Fruit fly (Drosophila melanogaster) whole organism, adult: ENCODE results near the gene Gycalpha99B.

Source experiments
- CG11617 ChIP-seq: fragments of 200-800 bp; sonication (Bioruptor generic); optimal IDR thresholded peaks from 2 replicates; lab custom pipeline; 2017; ENCODE audit warnings: mild to moderate bottlenecking, missing biosample characterization, missing genetic modification reagents, missing genetic modification characterization
- CG12768 ChIP-seq: fragments of 200-800 bp; sonication (Bioruptor generic); optimal IDR thresholded peaks from 2 replicates; lab custom pipeline; 2017; ENCODE audit warnings: missing biosample characterization, missing genetic modification characterization, mild to moderate bottlenecking, moderate library complexity, missing genetic modification reagents
- CG14711 ChIP-seq: fragments of 200-800 bp; sonication (Bioruptor generic); optimal IDR thresholded peaks from 2 replicates; lab custom pipeline; 2018; ENCODE audit warnings: missing biosample characterization, mild to moderate bottlenecking, missing genetic modification characterization, moderate library complexity
- CG1620 ChIP-seq: fragments of 200-800 bp; sonication (Bioruptor generic); optimal IDR thresholded peaks from 2 replicates; lab custom pipeline; 2016; ENCODE audit warnings: missing biosample characterization, missing genetic modification characterization
- CG33017 ChIP-seq: fragments of 200-800 bp; sonication (Bioruptor generic); optimal IDR thresholded peaks from 2 replicates; lab custom pipeline; 2018; ENCODE audit warnings: missing biosample characterization, mild to moderate bottlenecking, missing genetic modification characterization, moderate library complexity
- CG5204 ChIP-seq: fragments of 200-800 bp; sonication (Bioruptor generic); optimal IDR thresholded peaks from 2 replicates; lab custom pipeline; 2016; ENCODE audit warnings: missing biosample characterization, missing genetic modification characterization
- CG7045 ChIP-seq: fragments of 200-800 bp; sonication (Bioruptor generic); optimal IDR thresholded peaks from 2 replicates; lab custom pipeline; 2017; ENCODE audit warnings: missing biosample characterization, mild to moderate bottlenecking, missing genetic modification characterization
- CG7101 ChIP-seq: fragments of 200-800 bp; sonication (Bioruptor generic); optimal IDR thresholded peaks from 2 replicates; lab custom pipeline; 2018; ENCODE audit warnings: missing biosample characterization, mild to moderate bottlenecking, missing genetic modification characterization, moderate library complexity
- Clk ChIP-seq: fragments of 200-800 bp; sonication (Bioruptor generic); optimal IDR thresholded peaks from 2 replicates; lab custom pipeline; 2017; ENCODE audit warnings: missing biosample characterization, missing genetic modification characterization
- Crg-1 ChIP-seq: fragments of 200-800 bp; sonication (Bioruptor generic); optimal IDR thresholded peaks from 2 replicates; lab custom pipeline; 2016; ENCODE audit warnings: missing biosample characterization, missing genetic modification characterization
- Hr96 ChIP-seq: fragments of 200-800 bp; sonication (Bioruptor generic); optimal IDR thresholded peaks from 2 replicates; lab custom pipeline; 2016; ENCODE audit warnings: missing biosample characterization, missing genetic modification characterization
- Mnt ChIP-seq: fragments of 200-800 bp; sonication (Bioruptor generic); optimal IDR thresholded peaks from 2 replicates; lab custom pipeline; 2016; ENCODE audit warnings: missing biosample characterization, mild to moderate bottlenecking, missing genetic modification characterization
- bab1 ChIP-seq: fragments of 200-800 bp; sonication (Bioruptor generic); optimal IDR thresholded peaks from 3 replicates; lab custom pipeline; 2019; ENCODE audit warnings: missing biosample characterization, mild to moderate bottlenecking, missing genetic modification characterization, moderate library complexity
- cic ChIP-seq: fragments of 200-800 bp; sonication (Bioruptor generic); optimal IDR thresholded peaks from 2 replicates; lab custom pipeline; 2017; ENCODE audit warnings: missing biosample characterization, mild to moderate bottlenecking, missing genetic modification characterization, moderate library complexity
- cnc ChIP-seq, 2 experiments: fragments of >200 bp; optimal IDR thresholded peaks; 2 replicates each; lab custom pipeline; 2017
- kay ChIP-seq: fragments of 200-800 bp; sonication (Bioruptor generic); peaks from one replicate; lab custom pipeline; 2016; ENCODE audit warnings: missing biosample characterization, missing genetic modification characterization, borderline replicate concordance
- ovo ChIP-seq: fragments of 200-800 bp; sonication (Bioruptor generic); optimal IDR thresholded peaks from 2 replicates; lab custom pipeline; 2016; ENCODE audit warnings: missing biosample characterization, missing genetic modification characterization
- pad ChIP-seq: fragments of 200-800 bp; sonication (Bioruptor generic); optimal IDR thresholded peaks from 3 replicates; lab custom pipeline; 2017; ENCODE audit warnings: missing biosample characterization, missing genetic modification characterization, mild to moderate bottlenecking, moderate library complexity, missing genetic modification reagents
- tj ChIP-seq: fragments of 200-800 bp; sonication (Bioruptor generic); optimal IDR thresholded peaks from 3 replicates; lab custom pipeline; 2017; ENCODE audit warnings: missing biosample characterization, mild to moderate bottlenecking, missing genetic modification characterization, moderate library complexity
- toe ChIP-seq: fragments of 200-800 bp; sonication (Bioruptor generic); optimal IDR thresholded peaks from 2 replicates; lab custom pipeline; 2016; ENCODE audit warnings: missing biosample characterization, missing genetic modification characterization

Gycalpha99B gene

DNA sequence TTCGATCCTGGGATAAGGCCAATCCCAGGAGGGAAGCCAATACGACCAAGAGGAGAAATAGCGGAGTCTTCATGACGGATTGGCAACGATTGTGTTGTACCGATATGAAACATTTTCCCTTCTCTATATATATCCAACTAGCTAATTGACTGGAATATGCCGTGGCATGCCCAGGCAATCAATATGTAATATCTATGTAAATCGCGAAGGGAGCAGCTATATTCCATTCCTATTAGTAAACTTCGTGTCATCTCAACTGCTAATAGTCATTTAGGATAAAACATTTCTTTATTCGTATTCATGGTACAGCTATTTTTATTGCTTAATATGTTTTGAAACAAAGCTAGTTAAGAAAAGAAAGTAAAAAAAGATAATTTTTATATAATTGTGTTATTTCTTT is 33.0 kb downstream of the Gycalpha99B start, which contains the start of gene Dup99B:
TSS of gene Dup99B (minus strand) at position 101 of the 400 bp plus-strand sequence.
- TF ChIP-seq pad (GFP tag; lab: Kevin White, UChicago): no peak
- TF ChIP-seq CG7045 (GFP tag; lab: Kevin White, UChicago): no peak
- TF ChIP-seq cic (GFP tag; lab: Kevin White, UChicago): no peak
- TF ChIP-seq CG12768 (GFP tag; lab: Kevin White, UChicago): no peak
- no peak for TF ChIP-seq Crg-1 (GFP tag; lab: Kevin White, UChicago)
- TF ChIP-seq Mnt (GFP tag; lab: Kevin White, UChicago): no peak
- no peak for TF ChIP-seq CG5204
- TF ChIP-seq kay (GFP tag; lab: Kevin White, UChicago): no peak

- TF ChIP-seq CG33017 (no peak), CG5204 (no peak), Hr96 (no peak), Clk (no peak)
Observed at dm6 chr3R:29716043-29716781, 33.9 kb downstream of the Gycalpha99B start.

dm6 chr3R:29716782-29717317 is 34.5 kb downstream of the Gycalpha99B start, which contains the start of gene Obp99b:
TSS of gene Obp99b (minus strand) at chr3R:29716896.
- TF ChIP-seq Crg-1 (GFP tag; lab: Kevin White, UChicago) (no peak), toe (GFP tag; lab: Kevin White, UChicago) (peak; percentile 38), CG7045 (GFP tag; lab: Kevin White, UChicago) (peak; percentile 5), CG11617 (GFP tag; lab: Kevin White, UChicago) (no peak), kay (GFP tag; lab: Kevin White, UChicago) (no peak), cnc (optimal IDR thresholded peaks at IDR 0.05; lab: Kevin White, UChicago) (no peak), tj (peak; percentile 26), bab1 (GFP tag; lab: Kevin White, UChicago) (peak; percentile 28), ovo (GFP tag; lab: Kevin White, UChicago) (no peak), CG14711 (tag; lab: Kevin White, UChicago) (no peak), CG12768 (GFP tag; lab: Kevin White, UChicago) (no peak), cic (GFP tag; lab: Kevin White, UChicago) (no peak), Hr96 (peak; percentile 51), CG7101 (tag; lab: Kevin White, UChicago) (no peak), Mnt (GFP tag; lab: Kevin White, UChicago) (no peak), CG5204 (peak; percentile 25), Clk (no peak), pad (GFP tag; lab: Kevin White, UChicago) (no peak), CG1620 (peak; percentile 4), CG33017 (no peak)

DNA sequence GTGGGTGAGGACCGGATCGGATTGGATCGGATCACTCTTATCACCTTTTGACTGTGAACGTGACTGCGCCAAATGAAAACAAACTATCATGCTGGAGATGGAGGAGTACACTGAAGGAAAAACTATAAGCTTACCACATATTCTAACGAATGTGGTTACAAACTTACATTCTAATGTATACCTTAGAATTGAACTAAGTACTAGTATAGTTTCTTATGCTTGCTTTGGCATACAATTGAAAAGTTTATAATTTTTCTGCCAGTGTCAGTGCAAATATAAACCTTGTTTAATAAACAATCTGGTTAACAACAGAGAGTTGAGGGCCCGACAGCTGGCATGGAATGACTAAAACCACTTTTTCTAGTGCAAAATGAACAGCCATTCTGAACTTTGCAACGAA is 35.2 kb downstream of the Gycalpha99B start:
- TF ChIP-seq CG33017 (peak; percentile 80), CG5204 (no peak), Crg-1 (GFP tag; lab: Kevin White, UChicago) (no peak), bab1 (GFP tag; lab: Kevin White, UChicago) (no peak), tj (no peak), Clk (peak; percentile 38), Hr96 (peak; percentile 35), kay (GFP tag; lab: Kevin White, UChicago) (no peak), toe (GFP tag; lab: Kevin White, UChicago) (no peak), Mnt (GFP tag; lab: Kevin White, UChicago) (no peak), cnc (optimal IDR thresholded peaks at IDR 0.05; lab: Kevin White, UChicago) (no peak), CG11617 (GFP tag; lab: Kevin White, UChicago) (no peak), ovo (GFP tag; lab: Kevin White, UChicago) (no peak), CG7101 (tag; lab: Kevin White, UChicago) (peak; percentile 63), pad (GFP tag; lab: Kevin White, UChicago) (peak; percentile 9), cic (GFP tag; lab: Kevin White, UChicago) (peak; percentile 8), CG7045 (GFP tag; lab: Kevin White, UChicago) (peak; percentile 49), CG14711 (tag; lab: Kevin White, UChicago) (peak; percentile 61), CG1620 (no peak), CG12768 (GFP tag; lab: Kevin White, UChicago) (peak; percentile 57)

DNA sequence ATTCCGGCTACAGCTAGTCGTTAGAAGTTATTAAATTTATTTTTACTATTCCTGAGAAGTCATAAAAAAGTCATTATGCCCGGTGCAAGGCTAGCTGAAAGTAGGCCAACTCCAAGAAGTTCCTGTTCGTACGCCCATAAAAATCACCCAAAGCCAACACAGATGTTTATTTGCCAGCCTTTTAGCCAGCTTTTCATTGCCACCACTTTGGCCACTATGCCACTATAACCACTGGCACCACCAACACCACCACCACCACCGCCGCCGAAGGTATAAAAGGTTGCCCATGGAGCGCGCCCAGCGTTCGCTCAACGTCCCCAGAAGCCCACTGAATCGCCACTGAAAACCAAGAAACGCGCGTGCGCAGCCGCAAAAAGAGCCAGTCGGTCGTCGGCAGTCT is 36.1 kb downstream of the Gycalpha99B start, which contains the start of gene CG15506:
TSS of gene CG15506 (plus strand) at position 301 of the 400 bp plus-strand sequence.
- TF ChIP-seq Mnt (GFP tag; lab: Kevin White, UChicago) (no peak), Clk (no peak), Hr96 (no peak), toe (GFP tag; lab: Kevin White, UChicago) (no peak), tj (no peak), cic (GFP tag; lab: Kevin White, UChicago) (no peak), pad (GFP tag; lab: Kevin White, UChicago) (no peak), CG33017 (no peak), CG11617 (GFP tag; lab: Kevin White, UChicago) (no peak), CG5204 (no peak), bab1 (GFP tag; lab: Kevin White, UChicago) (no peak), Crg-1 (GFP tag; lab: Kevin White, UChicago) (no peak), cnc (optimal IDR thresholded peaks at IDR 0.05; lab: Kevin White, UChicago) (no peak), CG7101 (tag; lab: Kevin White, UChicago) (no peak), CG12768 (GFP tag; lab: Kevin White, UChicago) (no peak), kay (GFP tag; lab: Kevin White, UChicago) (no peak), CG7045 (GFP tag; lab: Kevin White, UChicago) (no peak), ovo (GFP tag; lab: Kevin White, UChicago) (no peak), CG14711 (tag; lab: Kevin White, UChicago) (no peak), CG1620 (no peak)
